Worm (Caenorhabditis elegans) whole organism, L4 larva: Measurements from ENCODE around the gene F46C5.4.
A peak's percentile ranks its signal among the peaks of the same experiment; 100 is the strongest.

Source experiments
- dve-1 ChIP-seq: sonication (generic microtip); optimal IDR thresholded peaks from 2 replicates; lab custom pipeline; 2017; ENCODE audit warnings: antibody characterized with exemption, mild to moderate bottlenecking, missing genetic modification characterization, missing compliant biosample characterization; ENCODE audit not compliant: insufficient read depth
- fos-1 ChIP-seq: fragments of 150-350 bp; optimal IDR thresholded peaks from 2 replicates; lab custom pipeline; 2014; ENCODE audit warnings: missing biosample characterization, missing genetic modification characterization
- nhr-237 ChIP-seq: sonication (generic microtip); optimal IDR thresholded peaks from 2 replicates; lab custom pipeline; 2017; ENCODE audit warnings: missing biosample characterization, missing genetic modification characterization
- pqm-1 ChIP-seq: sonication (generic microtip); optimal IDR thresholded peaks from 2 replicates; lab custom pipeline; 2017; ENCODE audit warnings: missing biosample characterization, missing genetic modification characterization
- zag-1 ChIP-seq: fragments of 150-350 bp; optimal IDR thresholded peaks from 2 replicates; lab custom pipeline; 2014; ENCODE audit warnings: missing biosample characterization, missing genetic modification characterization
- zfp-2 ChIP-seq: sonication (generic microtip); optimal IDR thresholded peaks from 2 replicates; lab custom pipeline; 2016; ENCODE audit warnings: mild to moderate bottlenecking, missing genetic modification characterization, missing compliant biosample characterization
- ztf-11 ChIP-seq: fragments of 150-350 bp; optimal IDR thresholded peaks from 2 replicates; lab custom pipeline; 2014; ENCODE audit warnings: missing biosample characterization, missing genetic modification characterization

DNA sequence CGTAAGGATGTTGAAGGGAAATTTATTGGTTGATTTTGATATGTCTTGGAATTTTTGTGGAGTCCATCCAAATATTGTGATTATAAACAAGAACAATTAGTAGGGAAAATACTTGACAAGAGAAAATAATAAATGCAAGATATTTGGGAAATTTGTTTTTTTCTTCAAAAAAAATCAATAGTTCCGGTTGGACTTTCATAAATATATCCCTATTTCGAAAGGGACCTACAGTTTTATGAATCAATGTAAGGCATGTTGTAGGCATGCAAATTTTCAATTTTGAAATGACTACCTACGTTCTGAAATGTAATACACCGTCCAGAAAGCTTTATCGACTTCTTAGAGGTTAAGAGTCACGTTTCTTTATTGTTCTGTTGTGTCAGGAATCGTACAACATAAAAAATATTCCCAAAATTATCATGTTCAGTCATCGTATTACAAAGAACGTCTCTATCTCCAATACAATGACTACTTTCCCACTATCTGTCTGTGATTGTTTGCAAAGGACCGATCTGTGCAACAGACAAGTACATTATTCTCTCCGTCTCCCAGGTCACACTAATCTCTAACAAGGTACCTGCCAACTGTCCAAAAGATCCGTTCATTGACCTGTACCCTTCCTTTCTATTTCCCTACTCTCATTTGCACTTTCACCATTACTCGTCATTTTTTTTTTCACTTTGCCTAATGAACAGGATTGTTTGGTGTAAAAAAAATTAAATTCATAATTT is 45.9 kb upstream of the F46C5.4 start, which contains the start of gene F07H5.13:
- TF ChIP-seq zag-1 (tag; lab: Kevin White, UChicago), result no peak
- no peak for TF ChIP-seq nhr-237 (tag; lab: Kevin White, UChicago)
- TF ChIP-seq fos-1 (tag; lab: Kevin White, UChicago), result no peak
- peak; percentile 76 for TF ChIP-seq dve-1
- no peak for TF ChIP-seq pqm-1
- TF ChIP-seq ztf-11, result no peak
- no peak for TF ChIP-seq zfp-2 (tag; lab: Kevin White, UChicago)
